Worm (Caenorhabditis elegans) whole organism, L4 larva: ENCODE data around the gene ndx-3.

Experiments
- D1046.2 ChIP-seq: fragments of 200-800 bp; sonication (Bioruptor generic); IDR thresholded peaks from 2 replicates; pipeline ENCODE4 v1.3.6; 2022; ENCODE audit warnings: missing genetic modification characterization, missing compliant biosample characterization
- F10B5.3 ChIP-seq: sonication (generic microtip); optimal IDR thresholded peaks from 2 replicates; lab custom pipeline; 2016; ENCODE audit warnings: mild to moderate bottlenecking, missing genetic modification characterization, missing compliant biosample characterization
- F26F4.8 ChIP-seq: fragments of 200-800 bp; sonication (Bioruptor generic); conservative IDR thresholded peaks from 2 replicates; pipeline ENCODE4 v1.3.6; 2022; ENCODE audit warnings: missing genetic modification characterization, missing compliant biosample characterization
- F37D6.2 ChIP-seq: sonication (generic microtip); optimal IDR thresholded peaks from 2 replicates; lab custom pipeline; 2016; ENCODE audit warnings: mild to moderate bottlenecking, missing genetic modification characterization, missing compliant biosample characterization
- R02D3.7 ChIP-seq: fragments of 150-350 bp; sonication (generic microtip); optimal IDR thresholded peaks from 3 replicates; lab custom pipeline; 2014; ENCODE audit warnings: missing biosample characterization, missing genetic modification characterization
- Y105C5A.15 ChIP-seq: fragments of 200-800 bp; sonication (Bioruptor generic); IDR thresholded peaks from 2 replicates; pipeline ENCODE4 v1.3.6; 2022; ENCODE audit warnings: missing genetic modification characterization, missing compliant biosample characterization
- Y5F2A.4 ChIP-seq: fragments of 200-800 bp; sonication (Bioruptor generic); optimal IDR thresholded peaks from 2 replicates; lab custom pipeline; 2018; ENCODE audit warnings: mild to moderate bottlenecking, missing genetic modification characterization, missing compliant biosample characterization
- Y75B8A.6 ChIP-seq: fragments of 200-800 bp; sonication (Bioruptor generic); IDR thresholded peaks from 2 replicates; pipeline ENCODE4 v1.3.6; 2022; ENCODE audit warnings: missing genetic modification reagents, missing genetic modification characterization, missing compliant biosample characterization
- ZK337.2 ChIP-seq: fragments of 200-800 bp; sonication (Bioruptor generic); IDR thresholded peaks from 2 replicates; pipeline ENCODE4 v1.3.6; 2022; ENCODE audit warnings: missing genetic modification reagents, missing genetic modification characterization, missing compliant biosample characterization
- ZK546.5 ChIP-seq, 2 experiments: sonication (generic microtip); optimal IDR thresholded peaks; 2 replicates each; lab custom pipeline; 2017; ENCODE audit warnings: missing biosample characterization in 2 of 2, missing genetic modification characterization in 2 of 2
- aha-1 ChIP-seq: fragments of 150-350 bp; peaks from one replicate; lab custom pipeline; 2014; ENCODE audit warnings: missing biosample characterization, missing genetic modification characterization
- aly-2 ChIP-seq: sonication (generic microtip); optimal IDR thresholded peaks from 2 replicates; lab custom pipeline; 2018; ENCODE audit warnings: missing biosample characterization, missing genetic modification characterization
- ama-1 ChIP-seq: fragments of 150-350 bp; optimal IDR thresholded peaks from 2 replicates; lab custom pipeline; 2014; ENCODE audit warnings: inconsistent platforms, mixed read lengths
- ceh-20 ChIP-seq: fragments of 200-800 bp; sonication (Bioruptor generic); IDR thresholded peaks from 2 replicates; pipeline ENCODE4 v1.3.6; 2022; ENCODE audit warnings: missing genetic modification reagents, missing genetic modification characterization, missing compliant biosample characterization
- ceh-62 ChIP-seq: sonication (generic microtip); optimal IDR thresholded peaks from 2 replicates; lab custom pipeline; 2017; ENCODE audit warnings: missing biosample characterization, missing genetic modification characterization
- ceh-82 ChIP-seq: sonication (generic microtip); optimal IDR thresholded peaks from 2 replicates; lab custom pipeline; 2017; ENCODE audit warnings: missing biosample characterization, missing genetic modification characterization
- cey-2 ChIP-seq: sonication (generic microtip); optimal IDR thresholded peaks from 3 replicates; lab custom pipeline; 2017; ENCODE audit warnings: missing genetic modification characterization, mild to moderate bottlenecking, missing compliant biosample characterization, antibody characterized with exemption, borderline replicate concordance; ENCODE audit not compliant: insufficient read depth
- ctbp-1 ChIP-seq: fragments of 200-800 bp; sonication (Bioruptor generic); IDR thresholded peaks from 2 replicates; pipeline ENCODE4 v1.3.6; 2022; ENCODE audit warnings: missing genetic modification reagents, missing genetic modification characterization, missing compliant biosample characterization
- daf-16 ChIP-seq, 3 experiments: sonication (generic microtip); optimal IDR thresholded peaks; 2 replicates each; lab custom pipeline; 2016 to 2017; ENCODE audit warnings: missing genetic modification characterization in 3 of 3, missing genetic modification reagents in 3 of 3, mild to moderate bottlenecking in 2 of 3, missing compliant biosample characterization in 2 of 3, missing biosample characterization in 1 of 3, moderate library complexity in 1 of 3
- daf-19 ChIP-seq: fragments of 200-800 bp; sonication (Bioruptor generic); conservative IDR thresholded peaks from 2 replicates; pipeline ENCODE4 v1.3.6; 2022; ENCODE audit warnings: missing genetic modification characterization, missing compliant biosample characterization
- daf-8 ChIP-seq: fragments of 200-800 bp; sonication (Bioruptor generic); IDR thresholded peaks from 2 replicates; pipeline ENCODE4 v1.3.6; 2022; ENCODE audit warnings: missing genetic modification characterization, missing compliant biosample characterization
- duxl-1 ChIP-seq: sonication (generic microtip); optimal IDR thresholded peaks from 2 replicates; lab custom pipeline; 2016; ENCODE audit warnings: mild to moderate bottlenecking, missing genetic modification characterization, moderate library complexity, missing compliant biosample characterization; ENCODE audit not compliant: poor library complexity
- egl-27 ChIP-seq: sonication (generic microtip); optimal IDR thresholded peaks from 3 replicates; lab custom pipeline; 2017; ENCODE audit warnings: missing biosample characterization, missing genetic modification reagents, missing genetic modification characterization
- fkh-10 ChIP-seq: fragments of 150-350 bp; optimal IDR thresholded peaks from 2 replicates; lab custom pipeline; 2014; ENCODE audit warnings: missing biosample characterization, missing genetic modification reagents, missing genetic modification characterization
- fos-1 ChIP-seq: fragments of 150-350 bp; optimal IDR thresholded peaks from 2 replicates; lab custom pipeline; 2014; ENCODE audit warnings: missing biosample characterization, missing genetic modification characterization
- gei-8 ChIP-seq: fragments of 200-800 bp; sonication (Bioruptor generic); optimal IDR thresholded peaks from 2 replicates; lab custom pipeline; 2018; ENCODE audit warnings: mild to moderate bottlenecking, missing genetic modification characterization, missing compliant biosample characterization
- hif-1 ChIP-seq, 2 experiments: sonication (generic microtip); optimal IDR thresholded peaks; 2 replicates each; lab custom pipeline; 2016 to 2017; ENCODE audit warnings: missing compliant biosample characterization in 2 of 2, missing genetic modification characterization in 2 of 2, missing genetic modification reagents in 2 of 2, missing genotype in 2 of 2, mild to moderate bottlenecking in 1 of 2
- hmg-1.1 ChIP-seq: fragments of 200-800 bp; sonication (Bioruptor generic); IDR thresholded peaks from 2 replicates; pipeline ENCODE4 v1.3.6; 2022; ENCODE audit warnings: missing genetic modification reagents, missing genetic modification characterization, missing compliant biosample characterization
- lim-7 ChIP-seq: fragments of 200-800 bp; sonication (Bioruptor generic); IDR thresholded peaks from 2 replicates; pipeline ENCODE4 v1.3.6; 2022; ENCODE audit warnings: missing genetic modification characterization, missing compliant biosample characterization
- lin-13 ChIP-seq: fragments of 150-350 bp; optimal IDR thresholded peaks from 2 replicates; lab custom pipeline; 2014; ENCODE audit warnings: missing biosample characterization, missing genetic modification reagents, missing genetic modification characterization
- lin-15B ChIP-seq: fragments of 150-350 bp; sonication (generic microtip); optimal IDR thresholded peaks from 3 replicates; lab custom pipeline; 2014; ENCODE audit warnings: missing biosample characterization, missing genetic modification characterization
- lin-38 ChIP-seq: fragments of 200-800 bp; sonication (Bioruptor generic); IDR thresholded peaks from 2 replicates; pipeline ENCODE4 v1.3.6; 2022; ENCODE audit warnings: missing genetic modification reagents, missing genetic modification characterization, missing compliant biosample characterization
- lin-39 ChIP-seq: fragments of 150-350 bp; optimal IDR thresholded peaks from 2 replicates; lab custom pipeline; 2014; ENCODE audit warnings: missing biosample characterization, missing genetic modification reagents, missing genetic modification characterization
- madf-9 ChIP-seq: fragments of 200-800 bp; sonication (Bioruptor generic); conservative IDR thresholded peaks from 2 replicates; pipeline ENCODE4 v1.3.6; 2022; ENCODE audit warnings: missing genetic modification reagents, missing genetic modification characterization, missing compliant biosample characterization
- mdl-1 ChIP-seq, 2 experiments: fragments of 150-350 bp in 1 of 2; sonication (generic microtip) in 1 of 2; optimal IDR thresholded peaks; 2 replicates each; lab custom pipeline; 2014 to 2017; ENCODE audit warnings: missing biosample characterization in 2 of 2, missing genetic modification characterization in 2 of 2
- mep-1 ChIP-seq: fragments of 150-350 bp; sonication (generic microtip); optimal IDR thresholded peaks from 3 replicates; lab custom pipeline; 2014; ENCODE audit warnings: missing biosample characterization, missing genetic modification characterization
- nhr-10 ChIP-seq: fragments of 150-350 bp; optimal IDR thresholded peaks from 2 replicates; lab custom pipeline; 2014; ENCODE audit warnings: missing biosample characterization, missing genetic modification characterization
- nhr-111 ChIP-seq: fragments of 200-800 bp; sonication (Bioruptor generic); optimal IDR thresholded peaks from 2 replicates; lab custom pipeline; 2018; ENCODE audit warnings: mild to moderate bottlenecking, missing genetic modification characterization, missing compliant biosample characterization
- nhr-25 ChIP-seq: sonication (generic microtip); optimal IDR thresholded peaks from 2 replicates; lab custom pipeline; 2017; ENCODE audit warnings: missing genetic modification characterization, mild to moderate bottlenecking, missing compliant biosample characterization, antibody characterized with exemption, moderate library complexity, borderline replicate concordance; ENCODE audit not compliant: insufficient read depth
- nhr-41 ChIP-seq: fragments of 200-800 bp; sonication (Bioruptor generic); IDR thresholded peaks from 2 replicates; pipeline ENCODE4 v1.3.6; 2022; ENCODE audit warnings: missing genetic modification reagents, missing genetic modification characterization, missing compliant biosample characterization
- nhr-48 ChIP-seq: sonication (generic microtip); optimal IDR thresholded peaks from 2 replicates; lab custom pipeline; 2016; ENCODE audit warnings: mild to moderate bottlenecking, missing genetic modification characterization, missing compliant biosample characterization
- pha-4 ChIP-seq, 2 experiments: fragments of 150-350 bp in 1 of 2; fragments of 200-800 bp in 1 of 2; sonication (Bioruptor generic) in 1 of 2; IDR thresholded peaks in 1 of 2; optimal IDR thresholded peaks in 1 of 2; 2 replicates each; pipeline versions ENCODE4 v1.3.6 to Lab custom; 2014 to 2022; ENCODE audit warnings: missing genetic modification characterization in 2 of 2, missing genetic modification reagents in 2 of 2, missing biosample characterization in 1 of 2, missing compliant biosample characterization in 1 of 2
- rbr-2 ChIP-seq: sonication (generic microtip); optimal IDR thresholded peaks from 2 replicates; lab custom pipeline; 2016; ENCODE audit warnings: missing genotype, missing genetic modification characterization, missing compliant biosample characterization
- sdz-12 ChIP-seq: fragments of 200-800 bp; sonication (Bioruptor generic); optimal IDR thresholded peaks from 2 replicates; lab custom pipeline; 2018; ENCODE audit warnings: mild to moderate bottlenecking, missing genetic modification characterization, missing compliant biosample characterization
- snpc-4 ChIP-seq: fragments of 150-350 bp; optimal IDR thresholded peaks from 2 replicates; lab custom pipeline; 2014; ENCODE audit warnings: missing biosample characterization, missing genetic modification characterization
- unc-130 ChIP-seq: sonication (generic microtip); optimal IDR thresholded peaks from 2 replicates; lab custom pipeline; 2016; ENCODE audit warnings: missing genetic modification reagents, missing genetic modification characterization, missing compliant biosample characterization
- unc-39 ChIP-seq: sonication (generic microtip); optimal IDR thresholded peaks from 2 replicates; lab custom pipeline; 2017; ENCODE audit warnings: missing biosample characterization, missing genetic modification characterization
- zag-1 ChIP-seq: fragments of 150-350 bp; optimal IDR thresholded peaks from 2 replicates; lab custom pipeline; 2014; ENCODE audit warnings: missing biosample characterization, missing genetic modification characterization
- zfp-3 ChIP-seq: fragments of 200-800 bp; sonication (Bioruptor generic); conservative IDR thresholded peaks from 2 replicates; pipeline ENCODE4 v1.3.6; 2022; ENCODE audit warnings: missing genetic modification reagents, missing genetic modification characterization, missing compliant biosample characterization
- ztf-11 ChIP-seq: fragments of 150-350 bp; optimal IDR thresholded peaks from 2 replicates; lab custom pipeline; 2014; ENCODE audit warnings: missing biosample characterization, missing genetic modification characterization

ndx-3 gene

DNA sequence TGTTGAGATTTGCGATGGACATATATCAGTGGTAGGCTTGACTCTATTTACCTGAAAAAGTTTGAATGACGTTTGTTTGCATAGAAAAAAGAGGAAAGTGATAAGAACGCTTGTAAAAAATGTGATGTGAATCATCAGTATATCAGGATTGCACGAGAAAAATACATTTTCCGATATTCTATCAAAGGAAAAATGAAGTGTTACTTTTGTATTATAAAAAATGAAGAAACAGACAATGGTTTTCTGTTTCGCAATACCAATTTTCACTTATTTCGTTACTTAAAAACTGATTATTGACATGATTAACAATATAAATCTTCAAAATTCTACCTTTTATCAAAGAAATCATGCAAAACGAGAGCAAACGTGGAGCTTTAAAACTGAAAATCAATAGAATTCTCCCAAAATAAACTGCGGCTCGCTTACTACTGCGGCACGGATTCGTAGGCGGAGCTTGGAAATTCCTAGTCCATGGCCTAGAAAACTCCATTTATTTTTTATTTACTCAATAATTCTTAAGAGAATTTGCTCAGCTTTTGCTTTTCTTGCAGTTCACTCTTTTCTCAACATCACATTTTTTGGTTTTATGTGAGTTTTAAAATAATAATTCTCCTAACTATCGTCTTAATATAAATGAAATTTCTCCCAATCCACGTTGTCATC lies 40.3 kb downstream of the ndx-3 start, which contains the start of the genes eif-1 and vps-24:
Gene eif-1 (minus strand): TSS at position 51 of the 663 bp plus-strand sequence.
Gene vps-24 (plus strand): TSS at position 469 of the 663 bp plus-strand sequence.
- TF ChIP-seq mdl-1 (tag; optimal IDR thresholded peaks at IDR 0.05; lab: Kevin White, UChicago): no peak
- TF ChIP-seq R02D3.7 (tag; lab: Kevin White, UChicago): no peak
- peak; percentile 52 for TF ChIP-seq lin-38 (GFP tag; lab: Robert Waterston, UW)
- no peak for TF ChIP-seq D1046.2
- no peak for TF ChIP-seq ceh-82
- no peak for TF ChIP-seq nhr-41 (GFP tag; lab: Robert Waterston, UW)
- TF ChIP-seq hmg-1.1 (GFP tag; lab: Robert Waterston, UW): no peak
- peak; percentile 31 for TF ChIP-seq fkh-10
- peak; percentile 48 for TF ChIP-seq lin-13 (GFP tag; lab: Kevin White, UChicago)
- TF ChIP-seq daf-19 (GFP tag; lab: Robert Waterston, UW): no peak
- TF ChIP-seq Y105C5A.15 (GFP tag; lab: Robert Waterston, UW): no peak
- no peak for TF ChIP-seq F10B5.3 (tag; lab: Kevin White, UChicago)
- no peak for TF ChIP-seq ZK337.2 (GFP tag; lab: Robert Waterston, UW)
- no peak for TF ChIP-seq ceh-20 (GFP tag; lab: Robert Waterston, UW)
- TF ChIP-seq pha-4 (GFP tag; IDR thresholded peaks at IDR 0.05; lab: Robert Waterston, UW): no peak
- no peak for TF ChIP-seq pha-4 (tag; optimal IDR thresholded peaks at IDR 0.05; lab: Kevin White, UChicago)
- TF ChIP-seq zfp-3: no peak
- TF ChIP-seq unc-39 (tag; lab: Kevin White, UChicago): no peak
- no peak for TF ChIP-seq nhr-111 (GFP tag; lab: Kevin White, UChicago)
- no peak for TF ChIP-seq nhr-10 (tag; lab: Kevin White, UChicago)
- peak; percentile 3 for TF ChIP-seq rbr-2 (tag; lab: Kevin White, UChicago)
- no peak for TF ChIP-seq gei-8 (GFP tag; lab: Kevin White, UChicago)
- TF ChIP-seq duxl-1 (tag; lab: Kevin White, UChicago): no peak
- no peak for TF ChIP-seq aly-2 (tag; lab: Kevin White, UChicago)
- TF ChIP-seq ceh-62 (tag; lab: Kevin White, UChicago): no peak
- no peak for TF ChIP-seq egl-27
- no peak for TF ChIP-seq Y5F2A.4 (GFP tag; lab: Kevin White, UChicago)
- no peak for TF ChIP-seq snpc-4
- TF ChIP-seq ztf-11 (tag; lab: Kevin White, UChicago): no peak
- no peak for TF ChIP-seq ama-1 (lab: Kevin White, UChicago)
- TF ChIP-seq zag-1: no peak
- peak; percentile 18 for TF ChIP-seq mep-1 (tag; lab: Kevin White, UChicago)
- TF ChIP-seq Y75B8A.6 (GFP tag; lab: Robert Waterston, UW): no peak
- TF ChIP-seq nhr-25 (tag; lab: Kevin White, UChicago): no peak
- TF ChIP-seq F37D6.2 (tag; lab: Kevin White, UChicago): no peak
- no peak for TF ChIP-seq ctbp-1
- no peak for TF ChIP-seq sdz-12 (GFP tag; lab: Kevin White, UChicago)
- no peak for TF ChIP-seq cey-2
- no peak for TF ChIP-seq fos-1 (tag; lab: Kevin White, UChicago)
- TF ChIP-seq daf-16 (GFP tag; optimal IDR thresholded peaks at IDR 0.05; lab: Kevin White, UChicago): no peak
- peak; percentile 47 for TF ChIP-seq daf-16 (tag; optimal IDR thresholded peaks at IDR 0.05; lab: Kevin White, UChicago)
- TF ChIP-seq lin-15B (tag; lab: Kevin White, UChicago): no peak
- TF ChIP-seq ZK546.5 (tag; optimal IDR thresholded peaks at IDR 0.05; lab: Kevin White, UChicago): no peak
- peak; percentile 83 for TF ChIP-seq unc-130 (GFP tag; lab: Kevin White, UChicago)
- no peak for TF ChIP-seq lin-39 (tag; lab: Kevin White, UChicago)
- TF ChIP-seq F26F4.8: no peak
- no peak for TF ChIP-seq madf-9 (GFP tag; lab: Robert Waterston, UW)
- TF ChIP-seq hif-1 (tag; optimal IDR thresholded peaks at IDR 0.05; lab: Kevin White, UChicago): peak in 1 of 2 experiments; percentile 68
- TF ChIP-seq lim-7 (GFP tag; lab: Robert Waterston, UW): no peak
- TF ChIP-seq daf-8: no peak
- TF ChIP-seq aha-1 (tag; lab: Kevin White, UChicago): peak; percentile 95
- TF ChIP-seq nhr-48 (tag; lab: Kevin White, UChicago): no peak
